Fruit fly (Drosophila melanogaster): ENCODE results near the gene CAH7.

dm6 chr3R:10130091-10130490, 18.1 kb downstream of the CAH7 start:
- TF ChIP-seq CG7101 (tag; optimal IDR thresholded peaks at IDR 0.05) (no peak), CG12768 (GFP tag; optimal IDR thresholded peaks at IDR 0.05) (no peak), CG1620 (GFP tag; optimal IDR thresholded peaks at IDR 0.05) (no peak), Hr96 (GFP tag; optimal IDR thresholded peaks at IDR 0.05) (no peak), cnc (optimal IDR thresholded peaks at IDR 0.05) (no peak)
